Fruit fly (Drosophila melanogaster) whole organism, larva: ENCODE results near the gene ND-51.

Experiments
- noc ChIP-seq: fragments of 200-800 bp; sonication (Bioruptor generic); optimal IDR thresholded peaks from 3 replicates; lab custom pipeline; 2019; ENCODE audit warnings: missing biosample characterization, mild to moderate bottlenecking, missing genetic modification characterization, moderate library complexity

Gene ND-51

dm6 chr2L:6031838-6032237 is 30.7 kb downstream of the ND-51 start:
- no peak for TF ChIP-seq noc (tag; lab: Kevin White, UChicago)

- no peak for TF ChIP-seq noc (tag; lab: Kevin White, UChicago)
Measured at dm6 chr2L:6028712-6029111, 33.8 kb downstream of the ND-51 start.

- TF ChIP-seq noc (tag; lab: Kevin White, UChicago) = no peak
Measured at dm6 chr2L:6024345-6024907, 38.1 kb downstream of the ND-51 start, which contains the start of gene CG9107. TSS of gene CG9107 (minus strand) at chr2L:6024539.

DNA sequence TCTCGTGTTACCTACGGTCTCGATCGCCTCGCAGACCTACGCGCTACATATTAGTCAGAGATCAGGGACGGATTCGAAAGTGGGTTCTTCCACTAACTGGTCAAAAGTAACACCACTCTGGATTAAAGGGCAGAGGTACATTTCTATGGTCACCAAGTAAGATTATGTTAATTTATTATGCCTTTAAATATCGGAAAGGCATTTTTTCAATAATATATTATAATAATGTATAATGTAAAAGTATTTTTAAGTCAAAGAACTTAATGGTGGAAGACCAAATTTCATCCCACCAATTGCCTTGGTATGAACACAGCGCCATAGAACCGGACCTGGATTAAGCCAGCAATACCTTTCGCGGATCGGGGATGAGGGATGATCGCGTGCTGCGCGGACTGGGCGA is 39.8 kb downstream of the ND-51 start:
- no peak for TF ChIP-seq noc (tag; lab: Kevin White, UChicago)

DNA sequence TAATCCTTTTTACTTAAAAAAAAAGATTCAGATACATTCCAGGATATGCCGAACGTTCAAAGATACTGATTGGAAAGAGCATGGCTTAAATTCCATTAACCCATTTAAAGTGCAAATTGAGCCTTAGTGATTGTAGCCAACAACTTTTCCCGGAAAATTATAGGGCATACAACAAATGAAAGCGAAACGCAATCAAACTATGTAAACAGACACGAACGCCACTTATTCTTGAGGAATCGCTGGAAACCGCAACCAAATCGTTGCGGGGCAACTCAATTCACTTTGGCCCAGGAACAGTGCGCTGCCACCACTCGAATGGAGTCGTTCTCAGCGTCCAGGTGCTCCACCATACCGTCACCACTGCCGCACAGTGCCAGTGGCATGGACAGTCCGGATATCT is 42.0 kb downstream of the ND-51 start, which contains the start of gene CG13996:
TSS of gene CG13996 (plus strand) at position 301 of the 400 bp plus-strand sequence.
- no peak for TF ChIP-seq noc (tag; lab: Kevin White, UChicago)

- no peak for TF ChIP-seq noc (tag; lab: Kevin White, UChicago)
Measured at dm6 chr2L:6019352-6020131, 43.0 kb downstream of the ND-51 start, which contains the start of gene H2.0. TSS of gene H2.0 (minus strand) at chr2L:6019402.

DNA sequence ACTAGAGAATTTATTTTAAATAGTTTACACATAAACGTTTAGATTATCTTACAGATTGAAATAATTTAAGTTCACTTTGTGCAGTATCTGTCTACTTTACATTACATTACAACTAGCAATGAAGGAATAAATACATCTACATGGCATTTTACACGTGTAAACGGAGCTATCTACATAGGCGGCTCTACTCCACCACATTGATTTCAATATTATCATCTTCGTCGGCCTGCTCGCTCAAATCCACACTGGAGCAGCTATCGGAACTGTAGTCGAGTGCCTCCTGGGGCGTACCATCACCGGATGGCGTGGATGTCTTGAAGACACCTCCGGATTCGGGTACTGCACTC is 49.5 kb downstream of the ND-51 start:
- TF ChIP-seq noc (tag; lab: Kevin White, UChicago) = no peak

DNA sequence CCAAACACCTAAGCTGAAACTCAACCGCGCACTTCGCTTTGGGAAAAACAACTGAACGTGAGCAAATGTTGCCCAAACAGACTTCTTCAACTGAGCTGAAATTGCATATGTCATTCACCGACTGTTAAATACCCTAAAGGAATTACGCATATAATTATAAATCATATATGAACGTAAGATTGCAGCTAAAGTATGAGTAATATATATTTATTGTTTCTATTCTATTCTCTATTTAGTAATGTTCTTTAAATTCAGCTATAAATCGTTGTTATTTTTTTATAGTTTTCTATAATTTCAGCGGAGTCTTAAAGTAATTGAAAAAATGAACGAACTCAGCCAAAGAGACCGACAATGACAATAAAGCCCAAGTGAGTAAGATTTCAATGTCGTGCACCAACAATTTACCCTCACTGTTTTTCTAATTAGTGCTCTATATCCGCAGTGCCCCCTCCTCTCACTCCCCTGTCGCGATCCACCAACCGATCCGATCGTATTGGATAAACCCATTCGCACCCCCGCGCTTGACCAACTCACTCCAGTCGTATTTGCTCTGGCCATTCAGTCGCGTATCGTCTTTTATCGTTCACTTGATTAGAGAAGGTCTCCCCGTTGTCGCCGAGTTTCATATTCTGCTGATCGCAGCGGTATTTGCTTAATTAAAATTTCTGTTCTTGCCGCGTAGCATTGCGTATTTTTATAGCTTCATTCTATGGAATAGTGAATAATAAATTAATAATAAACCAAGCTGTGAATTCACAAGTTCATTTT is 50.1 kb downstream of the ND-51 start, which contains the start of gene CG9098:
TSS of gene CG9098 (minus strand) at position 36 of the 768 bp plus-strand sequence.
- no peak for TF ChIP-seq noc (tag; lab: Kevin White, UChicago)
